Worm (Caenorhabditis elegans): ENCODE measurements around the gene srsx-39.
"Not testable (repeated sequence)": the region's sequence is repeated elsewhere in the genome, so short reads cannot be mapped to it uniquely, and the experiment has no call there.

Gene srsx-39

ce11 chrV:15216705-15217104, 39.9 kb downstream of the srsx-39 start, which contains the start of gene sri-25:
TSS of gene sri-25 (plus strand) at chrV:15217005.
- no peak for TF ChIP-seq unc-62 (GFP tag; optimal IDR thresholded peaks at IDR 0.05)

DNA sequence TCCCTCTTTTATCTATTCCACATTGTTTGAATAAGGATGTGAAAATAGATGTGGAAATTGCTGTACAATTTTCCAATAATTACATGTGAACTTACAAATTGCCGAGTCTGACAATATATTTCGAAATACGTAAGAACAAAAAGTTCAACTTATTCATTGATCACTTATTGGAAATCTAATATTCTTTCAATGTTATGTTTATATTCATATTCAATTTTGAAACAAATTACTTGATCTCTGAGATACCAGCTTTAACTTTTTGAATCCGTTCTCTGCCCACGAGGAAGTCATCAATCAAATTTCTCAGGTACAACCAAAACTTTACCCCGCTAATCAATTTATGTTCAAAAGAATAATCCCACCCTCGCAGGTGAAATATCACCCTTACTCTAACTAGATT, 41.4 kb downstream of the srsx-39 start, which contains the start of gene sri-26:
Gene sri-26 (plus strand): TSS at position 301 of the 400 bp plus-strand sequence.
- TF ChIP-seq unc-62 (GFP tag; optimal IDR thresholded peaks at IDR 0.05), result not testable (repeated sequence)

DNA sequence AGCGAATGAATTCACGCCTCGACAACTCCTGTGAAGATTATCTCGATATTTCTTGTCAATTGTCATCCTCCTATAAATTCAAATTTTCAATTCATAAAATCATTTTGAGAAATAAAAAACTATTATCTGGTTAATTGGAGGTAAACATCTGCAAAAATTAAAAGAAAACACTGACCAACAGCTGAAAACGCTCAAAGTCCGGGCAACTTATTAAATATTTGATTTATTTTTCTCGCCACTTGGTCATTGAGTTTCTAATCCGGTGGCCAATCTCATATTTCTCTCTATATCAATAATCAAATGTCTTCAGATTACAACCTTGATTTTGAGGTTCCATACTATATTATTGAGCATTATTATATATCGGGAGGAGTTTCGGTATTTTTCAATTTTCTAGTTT, 44.7 kb downstream of the srsx-39 start, which contains the start of gene sri-24:
Gene sri-24 (plus strand): TSS at position 301 of the 400 bp plus-strand sequence.
- not testable (repeated sequence) for TF ChIP-seq unc-62 (GFP tag; optimal IDR thresholded peaks at IDR 0.05)

DNA sequence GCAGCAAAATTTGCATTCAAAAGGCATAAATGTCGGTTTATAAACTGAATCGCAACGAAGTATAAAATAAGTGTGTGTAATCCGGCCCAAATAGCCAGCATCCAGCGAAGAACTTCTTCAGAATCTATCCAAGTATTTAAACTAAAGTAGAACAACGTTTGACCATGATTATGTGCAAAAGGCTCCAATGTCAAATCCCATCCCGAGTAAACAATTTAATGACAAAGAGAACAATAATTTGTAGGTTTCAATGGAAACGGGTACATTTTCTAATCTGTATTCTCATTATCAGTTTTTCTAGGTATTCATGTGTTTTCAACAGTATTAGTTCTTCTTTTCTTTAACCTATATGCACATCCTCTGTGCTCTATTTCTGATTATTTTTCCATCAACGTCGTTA, 48.9 kb downstream of the srsx-39 start, which contains the start of gene C41G6.12:
Gene C41G6.12 (minus strand): TSS at position 101 of the 400 bp plus-strand sequence.
- TF ChIP-seq unc-62 (GFP tag; optimal IDR thresholded peaks at IDR 0.05), result not testable (repeated sequence)
